Worm (Caenorhabditis elegans): Measurements from ENCODE around the gene sars-2.

sars-2 gene

DNA sequence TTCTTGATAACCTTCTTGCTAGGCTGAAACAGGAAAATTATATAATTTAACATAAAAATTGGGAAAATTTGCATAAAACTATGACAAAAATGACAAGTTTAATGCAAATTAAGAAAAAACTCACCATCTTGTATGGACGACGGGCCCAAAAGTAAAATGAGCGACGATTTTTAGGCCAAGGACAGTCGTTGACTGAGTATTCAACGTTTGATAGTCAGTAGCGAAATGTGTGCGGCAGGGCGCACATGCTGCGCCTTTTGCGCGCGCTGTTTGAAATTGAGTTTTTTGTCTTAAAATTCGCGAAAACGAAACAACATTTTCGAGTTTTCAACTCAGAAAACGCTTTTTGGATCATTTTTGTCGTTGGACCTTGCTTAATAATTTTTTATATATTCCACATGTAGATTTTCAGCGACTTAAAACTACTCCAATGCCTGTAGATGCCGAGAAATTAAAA, 33.0 kb downstream of the sars-2 start, which contains the start of the genes rpl-7A and set-21:
Gene rpl-7A, minus strand, starts transcription at position 153 of the 457 bp plus-strand sequence.
Gene set-21, plus strand, starts transcription at position 407 of the 457 bp plus-strand sequence.
- TF ChIP-seq unc-39 (tag; optimal IDR thresholded peaks at IDR 0.05) (no peak), skn-1 (tag; optimal IDR thresholded peaks at IDR 0.05) (peak; percentile 65), mdl-1 (tag; optimal IDR thresholded peaks at IDR 0.05) (no peak), daf-12 (tag; optimal IDR thresholded peaks at IDR 0.05) (no peak), nhr-25 (tag; optimal IDR thresholded peaks at IDR 0.05) (peak; percentile 98), nhr-28 (tag; optimal IDR thresholded peaks at IDR 0.05) (peak; percentile 39), nfya-1 (tag; optimal IDR thresholded peaks at IDR 0.05; ENCODE audit: insufficient read depth) (peak; percentile 89), nhr-11 (tag; optimal IDR thresholded peaks at IDR 0.05) (peak; percentile 82), nhr-43 (tag; optimal IDR thresholded peaks at IDR 0.05; ENCODE audit: poor library complexity, severe bottlenecking) (peak; percentile 98), nhr-12 (tag; optimal IDR thresholded peaks at IDR 0.05) (no peak), jun-1 (tag; optimal IDR thresholded peaks at IDR 0.05) (peak; percentile 79), lin-39 (tag; optimal IDR thresholded peaks at IDR 0.05) (peak; percentile 75), ztf-11 (tag; optimal IDR thresholded peaks at IDR 0.05) (no peak), ceh-16 (tag; optimal IDR thresholded peaks at IDR 0.05) (no peak), ceh-82 (tag; optimal IDR thresholded peaks at IDR 0.05) (peak; percentile 77), nhr-23 (tag; optimal IDR thresholded peaks at IDR 0.05) (peak; percentile 97), egl-27 (tag; optimal IDR thresholded peaks at IDR 0.05) (no peak), hmg-11 (tag; optimal IDR thresholded peaks at IDR 0.05) (peak; percentile 89), zag-1 (tag; optimal IDR thresholded peaks at IDR 0.05) (peak; percentile 24), lsy-12 (tag; optimal IDR thresholded peaks at IDR 0.05) (peak; percentile 97), eor-1 (tag; optimal IDR thresholded peaks at IDR 0.05) (no peak), R02D3.7 (tag; optimal IDR thresholded peaks at IDR 0.05) (peak; percentile 92), ceh-9 (tag; optimal IDR thresholded peaks at IDR 0.05) (no peak), pha-4 (tag; optimal IDR thresholded peaks at IDR 0.05) (peak; percentile 91), pqm-1 (tag; optimal IDR thresholded peaks at IDR 0.05) (peak; percentile 45), nhr-237 (tag; optimal IDR thresholded peaks at IDR 0.05) (no peak), aly-2 (tag; optimal IDR thresholded peaks at IDR 0.05) (no peak), ceh-28 (tag; optimal IDR thresholded peaks at IDR 0.05) (peak; percentile 64), ztf-4 (tag; optimal IDR thresholded peaks at IDR 0.05) (no peak), snpc-4 (tag; optimal IDR thresholded peaks at IDR 0.05) (peak; percentile 86), egl-5 (tag; optimal IDR thresholded peaks at IDR 0.05) (peak; percentile 42), lin-15B (tag; optimal IDR thresholded peaks at IDR 0.05) (peak; percentile 96), fos-1 (tag; optimal IDR thresholded peaks at IDR 0.05) (peak; percentile 39), ZK546.5 (tag; optimal IDR thresholded peaks at IDR 0.05) (peak; percentile 40), ama-1 (optimal IDR thresholded peaks at IDR 0.05) (no peak), mml-1 (tag; optimal IDR thresholded peaks at IDR 0.05) (no peak), nhr-77 (tag; optimal IDR thresholded peaks at IDR 0.05) (peak; percentile 79), nhr-76 (tag; optimal IDR thresholded peaks at IDR 0.05) (no peak), sea-2 (GFP tag; optimal IDR thresholded peaks at IDR 0.05) (no peak), fkh-2 (tag; optimal IDR thresholded peaks at IDR 0.05) (no peak), elt-1 (tag; optimal IDR thresholded peaks at IDR 0.05) (peak; percentile 4), nhr-67 (tag; optimal IDR thresholded peaks at IDR 0.05) (no peak), elt-3 (tag; optimal IDR thresholded peaks at IDR 0.05) (peak; percentile 13 to 87 (median 16)), fkh-10 (GFP tag; optimal IDR thresholded peaks at IDR 0.05) (no peak), tbx-2 (tag; optimal IDR thresholded peaks at IDR 0.05) (peak; percentile 92), unc-62 (GFP tag; optimal IDR thresholded peaks at IDR 0.05) (peak; percentile 36), elt-2 (tag; optimal IDR thresholded peaks at IDR 0.05) (peak; percentile 86)

Data from whole organism, L3 larva.